Worm (Caenorhabditis elegans): ENCODE measurements around the gene sek-6.

- TF ChIP-seq ceh-32 (tag; optimal IDR thresholded peaks at IDR 0.05; ENCODE audit: poor library complexity) (no peak), ama-1 (optimal IDR thresholded peaks at IDR 0.05) (no peak), nhr-102 (tag; optimal IDR thresholded peaks at IDR 0.05) (no peak), snpc-4 (tag; optimal IDR thresholded peaks at IDR 0.05) (no peak), dmd-9 (GFP tag; IDR thresholded peaks at IDR 0.05) (no peak)
Measured at ce11 chrX:10058332-10058731, 27.4 kb downstream of the sek-6 start, which contains the start of gene ZC373.2.

Data from whole organism, L4 larva.